Fruit fly (Drosophila melanogaster): ENCODE results near the gene Acsx1L.

Gene Acsx1L

DNA sequence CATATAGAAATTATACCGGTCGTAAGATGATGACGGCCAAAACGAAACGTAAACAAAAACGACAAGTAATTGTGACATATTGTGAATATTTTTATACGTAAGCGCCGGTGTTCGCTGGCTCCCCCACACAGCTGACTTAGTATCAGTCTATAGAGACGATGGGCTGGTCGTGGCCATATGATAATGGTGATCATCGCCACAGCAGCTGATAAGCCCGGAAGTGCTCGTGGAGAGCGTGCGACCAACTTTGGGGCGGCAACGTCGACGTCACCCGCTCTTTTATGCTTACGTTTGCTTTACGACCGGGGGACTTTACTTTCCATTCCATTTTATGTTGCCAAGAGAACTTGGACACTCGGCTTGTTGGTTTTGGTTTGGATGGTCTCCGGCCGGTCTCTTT is 19.7 kb upstream of the Acsx1L start:
- TF ChIP-seq noc (tag; optimal IDR thresholded peaks at IDR 0.05), result no peak

DNA sequence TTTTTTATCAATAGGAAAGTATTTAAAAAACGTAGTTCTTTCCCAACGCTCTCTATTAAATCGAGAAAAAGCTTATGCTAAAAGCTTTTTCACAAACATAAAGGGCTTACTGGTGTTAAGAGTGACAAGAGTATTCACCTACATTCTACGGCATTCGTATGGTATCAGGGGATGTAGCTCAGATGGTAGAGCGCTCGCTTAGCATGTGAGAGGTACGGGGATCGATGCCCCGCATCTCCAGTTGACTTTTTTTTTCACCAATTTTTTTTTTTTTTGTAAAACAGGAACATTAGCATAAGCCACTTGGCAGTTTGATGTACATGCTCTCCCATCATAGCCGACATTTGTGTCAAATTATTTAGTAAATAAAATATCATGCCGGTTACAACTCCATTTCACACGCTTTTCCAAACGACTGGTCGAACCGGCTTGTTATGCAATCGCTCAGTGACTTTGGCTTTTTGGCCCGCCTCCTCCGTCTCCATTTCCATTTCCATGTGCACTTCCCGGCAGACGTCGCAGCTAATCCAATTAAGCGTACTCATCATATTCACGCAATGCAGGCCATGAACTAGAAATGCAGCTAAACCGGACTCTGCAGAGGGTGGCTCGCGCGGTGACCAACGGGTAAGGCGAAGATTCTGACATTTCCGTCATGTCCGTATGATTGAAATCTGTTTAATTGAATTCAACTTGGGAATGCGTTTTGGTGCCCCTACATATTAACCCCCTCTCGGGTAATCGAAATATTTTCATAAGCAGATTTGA is 18.0 kb upstream of the Acsx1L start:
- no peak for TF ChIP-seq noc (tag; optimal IDR thresholded peaks at IDR 0.05)

DNA sequence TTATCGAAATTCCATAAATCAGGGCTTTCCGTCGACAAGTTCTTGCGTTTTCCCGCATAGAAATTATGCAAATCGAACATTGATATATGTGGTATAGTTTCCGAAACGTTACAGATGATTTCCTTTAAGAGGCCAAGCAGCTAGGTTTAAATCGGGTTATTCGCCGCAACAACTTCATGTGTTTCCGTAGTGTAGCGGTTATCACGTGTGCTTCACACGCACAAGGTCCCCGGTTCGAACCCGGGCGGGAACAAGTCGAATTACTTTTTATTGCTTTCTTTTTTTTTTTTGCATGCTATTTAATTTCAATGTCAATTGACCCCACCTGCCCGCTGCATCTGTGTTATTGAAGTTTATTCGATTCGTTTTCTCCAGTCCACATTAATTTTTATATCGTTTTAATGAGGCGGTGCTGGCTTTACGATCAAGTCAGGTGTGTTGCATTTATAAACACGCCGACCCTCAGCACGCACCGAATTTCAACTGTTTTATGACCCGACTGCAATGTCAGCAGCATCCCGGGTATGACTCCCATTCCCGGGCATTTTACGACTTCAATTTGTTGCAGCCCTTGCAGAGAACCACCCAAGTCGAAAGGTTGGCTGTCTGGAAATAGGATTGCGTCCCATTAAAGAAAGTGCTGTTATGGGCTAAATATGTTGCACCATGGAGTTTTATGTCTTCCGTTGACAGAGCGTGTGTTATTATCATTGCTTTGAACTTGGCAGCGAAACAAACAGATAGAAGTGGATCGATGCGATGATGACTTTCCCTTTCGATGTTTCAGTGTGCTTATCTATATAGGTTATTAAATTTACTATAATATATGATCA is 17.1 kb upstream of the Acsx1L start:
- no peak for TF ChIP-seq noc (tag; optimal IDR thresholded peaks at IDR 0.05)

DNA sequence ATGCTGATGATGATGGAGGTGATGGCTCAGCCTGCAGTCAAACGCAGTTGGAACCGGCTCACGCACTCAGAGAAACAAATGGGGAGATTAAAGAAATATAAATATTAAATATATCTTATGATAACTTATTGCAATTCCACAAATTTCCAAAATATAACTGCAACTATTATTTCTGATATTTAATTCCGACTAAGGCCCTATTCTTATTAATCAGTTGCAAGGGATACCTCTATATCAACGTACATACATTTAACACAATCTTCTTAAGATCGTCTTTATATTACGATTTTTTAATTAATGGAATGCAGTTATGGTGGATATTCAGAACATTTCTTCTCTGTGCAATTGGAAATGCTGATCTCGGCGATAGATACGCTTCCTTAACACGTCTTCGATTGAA is 15.7 kb upstream of the Acsx1L start:
- TF ChIP-seq noc (tag; optimal IDR thresholded peaks at IDR 0.05), result no peak

DNA sequence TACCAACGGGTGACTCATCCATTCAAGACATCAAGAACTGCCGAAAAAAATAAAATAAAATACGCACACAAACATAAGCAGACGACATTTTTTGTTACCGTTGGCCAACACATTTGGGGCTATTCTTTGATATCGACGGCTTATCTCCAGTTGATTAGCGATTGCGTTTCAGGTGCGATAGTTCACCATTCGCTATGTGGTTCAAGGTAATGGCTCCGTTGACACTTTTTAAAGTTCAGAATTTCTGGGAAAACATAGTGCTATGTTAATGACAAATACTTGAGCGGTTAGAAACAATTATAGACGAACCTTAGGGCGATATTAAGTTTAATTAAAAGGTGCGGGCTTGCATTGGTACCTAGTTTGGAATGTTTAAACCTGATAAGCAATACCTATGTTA is 12.4 kb upstream of the Acsx1L start:
- TF ChIP-seq noc (tag; optimal IDR thresholded peaks at IDR 0.05), result no peak

DNA sequence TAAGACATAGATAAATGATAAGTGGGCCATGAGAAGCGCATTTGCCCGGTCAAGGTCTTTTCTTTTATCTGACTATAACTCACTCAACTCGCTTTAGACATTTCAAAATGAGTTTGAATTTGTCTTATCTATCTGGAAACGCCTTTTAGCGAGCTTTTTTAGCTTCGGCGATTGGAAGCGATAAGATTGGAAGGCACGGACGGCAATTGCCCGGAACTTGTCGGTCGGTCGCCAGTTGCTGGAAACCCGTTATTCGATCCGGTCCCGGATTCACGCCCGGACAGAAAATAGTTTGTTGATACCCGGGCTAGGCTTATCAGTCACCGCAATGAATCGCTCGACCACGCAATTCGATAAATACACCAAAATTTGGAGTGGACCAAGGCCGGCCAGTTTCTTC is 10.3 kb upstream of the Acsx1L start, which contains the start of gene Acsx4:
Gene Acsx4 (plus strand): TSS at position 233 of the 400 bp plus-strand sequence.
- peak; percentile 17 for TF ChIP-seq noc (tag; optimal IDR thresholded peaks at IDR 0.05)

DNA sequence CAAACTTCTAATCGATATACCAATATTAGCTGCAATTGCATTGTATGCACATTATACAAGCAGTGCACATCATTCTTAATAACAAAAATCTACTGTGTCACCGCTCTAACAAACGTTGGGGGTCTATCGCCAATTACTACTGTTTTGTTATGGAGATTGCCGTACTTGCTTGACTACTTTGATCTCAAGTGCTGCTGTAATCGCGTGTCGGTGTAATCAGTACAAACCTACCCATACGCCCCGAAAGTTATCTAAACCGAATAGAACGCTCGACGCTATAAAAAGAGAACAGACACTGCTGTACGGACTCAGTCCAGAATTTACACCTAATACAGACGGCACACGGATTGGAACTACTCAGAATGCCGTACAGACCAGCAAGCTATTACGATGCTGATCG is 7.9 kb upstream of the Acsx1L start, which contains the start of gene Acsx3:
Gene Acsx3 (plus strand): TSS at position 301 of the 400 bp plus-strand sequence.
- no peak for TF ChIP-seq noc (tag; optimal IDR thresholded peaks at IDR 0.05)

DNA sequence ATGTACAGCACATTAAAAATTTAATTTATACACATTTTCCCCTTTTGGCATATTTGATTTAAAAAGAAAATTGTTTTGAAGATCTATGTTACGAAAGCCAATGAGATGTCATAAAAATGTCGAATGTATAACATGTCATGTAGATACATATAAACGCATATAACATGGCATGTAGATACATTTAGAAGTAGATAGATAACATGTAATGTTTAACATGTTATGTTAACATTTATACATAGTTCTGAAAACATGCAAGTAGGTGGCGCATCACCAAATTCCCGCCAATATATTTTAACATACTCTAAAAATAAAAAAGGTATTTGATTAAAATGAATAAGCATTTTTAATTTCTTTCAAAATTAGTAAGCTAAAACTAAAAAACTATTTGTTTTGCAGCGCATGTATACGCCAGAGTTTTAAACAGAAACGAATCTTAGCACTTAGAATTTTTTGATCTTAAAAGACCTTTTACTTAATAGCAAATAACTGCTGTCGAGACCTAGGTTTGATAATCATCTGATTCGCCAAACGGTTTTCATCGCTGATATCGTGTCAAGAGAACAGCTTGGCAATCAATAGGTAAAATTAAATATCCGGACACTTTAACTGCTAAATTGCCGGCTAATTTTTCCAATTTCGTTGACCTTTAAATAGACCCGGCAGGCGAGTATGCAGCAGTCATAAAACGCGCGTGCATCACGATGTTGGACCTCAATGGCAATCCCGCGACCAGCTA is 5.2 kb upstream of the Acsx1L start, which contains the start of gene Acsx2:
Gene Acsx2 (plus strand): TSS at position 686 of the 736 bp plus-strand sequence.
- no peak for TF ChIP-seq noc (tag; optimal IDR thresholded peaks at IDR 0.05)

DNA sequence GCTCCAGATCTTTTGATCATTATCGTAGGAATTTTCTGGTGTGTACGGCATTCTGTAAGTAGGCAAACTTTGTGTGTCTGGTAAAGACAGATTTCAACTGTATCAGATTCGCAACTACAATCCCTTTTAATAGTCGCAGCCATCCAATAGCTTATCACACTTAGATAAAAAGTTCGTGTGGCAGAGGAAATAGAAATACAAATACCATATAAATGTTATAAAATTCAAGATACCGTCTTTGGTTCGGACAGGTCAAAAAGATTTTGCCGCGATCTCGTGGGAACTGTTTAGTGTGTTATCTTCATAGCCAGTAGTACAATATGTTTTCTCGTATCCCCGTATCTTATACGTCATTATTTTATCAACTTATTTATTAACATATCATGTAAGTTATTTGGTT is 4.2 kb upstream of the Acsx1L start, which contains the start of gene Acsx1R:
Gene Acsx1R (minus strand): TSS at position 101 of the 400 bp plus-strand sequence.
- TF ChIP-seq noc (tag; optimal IDR thresholded peaks at IDR 0.05), result no peak

DNA sequence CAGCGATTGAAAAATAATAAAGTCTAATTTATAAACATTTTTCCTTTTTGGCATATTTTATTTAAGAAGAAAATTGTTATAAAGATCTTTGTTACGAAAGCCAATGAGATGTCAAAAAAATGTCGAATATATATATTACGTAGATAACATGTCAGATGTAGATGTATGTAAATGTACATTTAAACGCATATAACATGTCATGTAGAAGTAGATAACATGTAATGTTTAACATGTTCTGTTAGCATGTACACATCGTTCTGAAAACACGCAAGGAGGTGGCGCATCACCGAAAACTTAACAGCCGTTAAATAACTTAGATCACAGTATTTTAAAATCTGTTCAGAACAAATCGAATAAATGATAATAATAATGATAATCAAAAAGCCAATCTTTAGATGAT is 1.1 kb upstream of the Acsx1L start:
- TF ChIP-seq noc (tag; optimal IDR thresholded peaks at IDR 0.05), result no peak

DNA sequence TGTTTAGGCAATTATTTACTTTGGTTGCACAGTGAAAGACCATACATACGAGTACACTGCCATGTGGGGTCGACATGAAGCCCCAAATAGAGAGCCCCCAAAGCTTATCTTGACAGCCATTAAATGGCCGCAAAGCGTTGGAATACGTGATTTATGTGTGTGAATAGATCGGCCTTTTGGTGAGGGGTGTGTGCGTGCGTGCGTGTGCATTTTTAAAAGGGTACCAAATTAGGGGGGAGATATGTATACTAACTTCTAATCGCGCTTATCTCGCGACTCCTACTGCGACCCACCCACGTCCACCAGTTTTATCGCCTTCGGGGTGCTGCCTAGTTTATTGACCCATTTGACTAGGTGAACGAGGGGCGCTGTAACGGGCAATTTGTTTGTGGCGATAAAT is 30.1 kb downstream of the Acsx1L start:
- TF ChIP-seq noc (tag; optimal IDR thresholded peaks at IDR 0.05), result no peak

DNA sequence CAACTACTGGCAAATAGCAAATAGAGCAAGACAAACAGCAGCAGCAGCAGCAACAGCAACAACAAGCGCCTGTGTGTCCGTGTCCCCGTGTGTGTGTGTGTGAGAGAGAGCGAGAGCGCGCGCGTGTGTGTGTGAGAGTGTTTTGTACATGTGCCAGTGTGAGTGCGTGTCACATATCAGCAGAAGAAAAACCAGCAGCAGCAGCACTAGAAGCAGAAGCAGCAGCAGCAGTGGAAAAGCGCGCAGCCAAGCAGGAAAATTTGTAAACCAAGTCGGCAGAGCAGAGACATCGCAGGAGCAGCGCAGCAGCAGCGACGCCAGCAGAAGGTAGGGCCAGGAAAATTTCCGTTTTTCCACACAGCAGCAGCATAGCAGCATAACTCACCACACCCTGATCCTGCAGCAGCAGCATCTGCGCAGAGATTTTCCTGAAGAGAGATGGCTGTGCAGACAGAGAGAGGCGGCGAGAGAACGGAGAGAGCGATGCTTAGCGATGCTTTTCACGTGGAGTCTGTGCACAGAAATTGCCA is 42.0 kb downstream of the Acsx1L start:
- no peak for TF ChIP-seq noc (tag; optimal IDR thresholded peaks at IDR 0.05)

DNA sequence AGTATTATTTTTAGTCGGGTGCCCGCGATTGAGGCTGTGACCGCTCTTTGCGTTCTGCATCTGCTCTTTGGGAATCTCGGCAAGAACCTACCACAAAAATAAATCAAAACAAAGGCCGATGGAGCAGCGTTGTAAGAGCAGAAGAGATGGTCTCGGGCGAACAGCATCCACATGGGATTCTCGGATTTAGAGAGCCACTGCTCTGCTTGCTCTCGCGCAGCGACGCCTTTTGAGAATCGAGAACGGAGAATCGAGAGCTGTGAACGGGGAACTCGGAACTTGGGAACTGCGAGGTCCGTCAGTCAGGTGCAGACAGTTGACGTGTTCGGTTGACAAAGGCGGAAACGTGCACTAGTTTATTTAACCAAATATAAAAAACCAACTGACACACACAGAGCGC is 42.6 kb downstream of the Acsx1L start, which contains the start of gene GluClalpha:
Gene GluClalpha (plus strand): TSS at position 301 of the 400 bp plus-strand sequence.
- TF ChIP-seq noc (tag; optimal IDR thresholded peaks at IDR 0.05), result no peak

DNA sequence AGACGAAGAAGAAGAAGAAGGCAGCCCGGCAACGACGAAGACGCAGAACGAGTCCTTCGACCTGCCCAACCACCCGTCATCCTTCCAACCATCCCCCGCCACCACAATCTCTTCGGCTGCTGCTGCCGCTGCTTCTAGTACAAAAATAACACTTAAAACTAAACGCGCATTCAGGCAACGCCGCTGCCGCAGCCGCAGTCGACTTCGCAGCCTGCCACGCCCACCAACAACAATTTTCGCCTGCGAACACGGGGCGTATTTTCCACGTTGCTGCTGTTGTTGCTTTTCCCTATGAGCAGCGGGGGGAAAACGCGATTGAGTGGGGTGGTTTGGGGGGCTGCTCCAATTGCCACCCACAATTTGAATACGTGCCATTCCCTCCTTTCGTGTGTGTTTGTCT is 45.2 kb downstream of the Acsx1L start:
- no peak for TF ChIP-seq noc (tag; optimal IDR thresholded peaks at IDR 0.05)

DNA sequence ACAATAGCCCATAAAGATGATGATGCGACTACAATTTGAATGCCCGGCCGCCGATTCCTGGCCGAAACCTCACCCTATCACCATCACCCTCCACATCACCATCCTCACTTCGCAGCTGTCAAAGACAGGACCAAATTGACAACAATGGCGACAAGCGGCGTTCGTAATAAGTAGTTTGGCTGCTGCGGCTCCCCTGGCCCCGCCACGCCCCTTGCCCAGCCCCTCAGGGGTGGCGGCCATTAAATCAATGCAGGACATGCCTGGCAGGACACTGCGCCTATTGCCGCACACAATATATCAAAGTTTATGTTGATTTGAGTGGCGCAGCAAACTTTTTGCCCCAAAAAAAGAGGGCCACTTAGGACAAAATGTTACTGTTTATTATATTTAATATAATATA is 47.4 kb downstream of the Acsx1L start:
- TF ChIP-seq noc (tag; optimal IDR thresholded peaks at IDR 0.05), result no peak

Data from whole organism, larva.